Comparison of ENCODE assay signal across 4 fruit fly cellular contexts in genomic region chr3R:24143779-24144178, dm6.
TF ChIP-seq lines count a peak whose summit lies in the region.

No protein-coding gene starts in this region.

- TF ChIP-seq CTCF in whole organism, embryonic (GFP tag; optimal IDR thresholded peaks at IDR 0.05; lab: Kevin White, UChicago) = no peak

TF ChIP-seq in whole organism, embryonic, 481 proteins besides CTCF, POLR2A, EP300 and RAD21:
- TF ChIP-seq chif (GFP tag; optimal IDR thresholded peaks at IDR 0.05; lab: Kevin White, UChicago) (no peak), Drgx (GFP tag; IDR thresholded peaks at IDR 0.05; lab: Robert Waterston, UW) (peak; percentile 31; the same call in 1 of the 2 replicates), br (optimal IDR thresholded peaks at IDR 0.05; lab: Kevin White, UChicago) (no peak), bsh (GFP tag; optimal IDR thresholded peaks at IDR 0.05; lab: Kevin White, UChicago) (peak in 1 of 2 experiments; percentile 48)

TF ChIP-seq in whole organism, prepupa, 60 proteins besides CTCF, POLR2A, EP300 and RAD21 (continues in another document):
- peak; percentile 60 for TF ChIP-seq CG6276 (GFP tag; optimal IDR thresholded peaks at IDR 0.05; lab: Kevin White, UChicago)
- TF ChIP-seq CG10631 (GFP tag; optimal IDR thresholded peaks at IDR 0.05; lab: Kevin White, UChicago) = peak; percentile 61
- peak; percentile 36 to 52 for TF ChIP-seq ss (GFP tag; optimal IDR thresholded peaks at IDR 0.05; lab: Kevin White, UChicago)
- no peak for TF ChIP-seq Sox102F (GFP tag; optimal IDR thresholded peaks at IDR 0.05; lab: Kevin White, UChicago)
- no peak for TF ChIP-seq Eip93F (GFP tag; optimal IDR thresholded peaks at IDR 0.05; lab: Kevin White, UChicago)
- TF ChIP-seq OdsH (GFP tag; optimal IDR thresholded peaks at IDR 0.05; lab: Kevin White, UChicago) = peak; percentile 57
- peak; percentile 34 for TF ChIP-seq Smox (GFP tag; optimal IDR thresholded peaks at IDR 0.05; lab: Kevin White, UChicago)
- peak; percentile 69 for TF ChIP-seq CG3032 (tag; optimal IDR thresholded peaks at IDR 0.05; lab: Kevin White, UChicago)
- TF ChIP-seq CG8319 (GFP tag; optimal IDR thresholded peaks at IDR 0.05; lab: Kevin White, UChicago) = no peak
- TF ChIP-seq Ets96B (tag; optimal IDR thresholded peaks at IDR 0.05; lab: Kevin White, UChicago) = peak; percentile 58
- peak; percentile 45 for TF ChIP-seq CG31627 (GFP tag; optimal IDR thresholded peaks at IDR 0.05; lab: Kevin White, UChicago)
- TF ChIP-seq CG34406 (GFP tag; optimal IDR thresholded peaks at IDR 0.05; lab: Kevin White, UChicago) = peak; percentile 10
- no peak for TF ChIP-seq Ets21C (GFP tag; optimal IDR thresholded peaks at IDR 0.05; lab: Kevin White, UChicago)
- peak; percentile 20 for TF ChIP-seq cyc (GFP tag; optimal IDR thresholded peaks at IDR 0.05; lab: Kevin White, UChicago)
- TF ChIP-seq fd59A (GFP tag; optimal IDR thresholded peaks at IDR 0.05; lab: Kevin White, UChicago) = peak; percentile 61
- TF ChIP-seq CG9139 (GFP tag; optimal IDR thresholded peaks at IDR 0.05; lab: Kevin White, UChicago) = peak; percentile 29
- peak; percentile 49 for TF ChIP-seq pdm3 (GFP tag; optimal IDR thresholded peaks at IDR 0.05; lab: Kevin White, UChicago)
- no peak for TF ChIP-seq CG1621 (tag; optimal IDR thresholded peaks at IDR 0.05; lab: Kevin White, UChicago)
- no peak for TF ChIP-seq Lpt (GFP tag; optimal IDR thresholded peaks at IDR 0.05; lab: Kevin White, UChicago)
- no peak for TF ChIP-seq fkh (GFP tag; optimal IDR thresholded peaks at IDR 0.05; lab: Kevin White, UChicago)
- no peak for TF ChIP-seq dsx (GFP tag; optimal IDR thresholded peaks at IDR 0.05; lab: Kevin White, UChicago; ENCODE audit: poor library complexity, severe bottlenecking)
- peak; percentile 50 for TF ChIP-seq achi (GFP tag; optimal IDR thresholded peaks at IDR 0.05; lab: Kevin White, UChicago)
- TF ChIP-seq fd85E (GFP tag; optimal IDR thresholded peaks at IDR 0.05; lab: Kevin White, UChicago) = no peak
- TF ChIP-seq CG8119 (GFP tag; IDR thresholded peaks at IDR 0.05; lab: Robert Waterston, UW) = peak; percentile 64; the same call in 2 of the 3 replicates
- peak; percentile 8 for TF ChIP-seq Sox15 (GFP tag; optimal IDR thresholded peaks at IDR 0.05; lab: Kevin White, UChicago)
- peak in 1 of 2 experiments; percentile 75 for TF ChIP-seq salr (GFP tag; optimal IDR thresholded peaks at IDR 0.05; lab: Kevin White, UChicago)
- TF ChIP-seq Hr4 (GFP tag; optimal IDR thresholded peaks at IDR 0.05; lab: Kevin White, UChicago) = peak; percentile 71
- peak; percentile 67 for TF ChIP-seq spab (GFP tag; optimal IDR thresholded peaks at IDR 0.05; lab: Kevin White, UChicago)
- no peak for TF ChIP-seq Hr38 (GFP tag; optimal IDR thresholded peaks at IDR 0.05; lab: Kevin White, UChicago)

TF ChIP-seq in whole organism, pupa, 21 proteins besides CTCF, POLR2A, EP300 and RAD21:
- no peak for TF ChIP-seq gl (tag; optimal IDR thresholded peaks at IDR 0.05; lab: Kevin White, UChicago)
- no peak for TF ChIP-seq rn (GFP tag; IDR thresholded peaks at IDR 0.05; lab: Robert Waterston, UW)
- TF ChIP-seq CG8159 (tag; optimal IDR thresholded peaks at IDR 0.05; lab: Kevin White, UChicago) = peak; percentile 60
- TF ChIP-seq fd96Ca (GFP tag; IDR thresholded peaks at IDR 0.05; lab: Robert Waterston, UW) = peak; percentile 30; the same call in 1 of the 3 replicates
- TF ChIP-seq EcR (GFP tag; optimal IDR thresholded peaks at IDR 0.05; lab: Kevin White, UChicago) = no peak
- peak; percentile 64 for TF ChIP-seq CG8301 (tag; optimal IDR thresholded peaks at IDR 0.05; lab: Kevin White, UChicago)
- TF ChIP-seq CG34367 (tag; optimal IDR thresholded peaks at IDR 0.05; lab: Kevin White, UChicago) = peak; percentile 54
- TF ChIP-seq CG14655 (GFP tag; optimal IDR thresholded peaks at IDR 0.05; lab: Kevin White, UChicago) = peak; percentile 84
- TF ChIP-seq CG17806 (tag; optimal IDR thresholded peaks at IDR 0.05; lab: Kevin White, UChicago) = peak; percentile 32
- no peak for TF ChIP-seq CG4496 (GFP tag; IDR thresholded peaks at IDR 0.05; lab: Robert Waterston, UW)
- TF ChIP-seq CG9948 (tag; optimal IDR thresholded peaks at IDR 0.05; lab: Kevin White, UChicago) = peak; percentile 53
- no peak for TF ChIP-seq CG13204 (GFP tag; optimal IDR thresholded peaks at IDR 0.05; lab: Kevin White, UChicago)
- TF ChIP-seq CG15710 (tag; optimal IDR thresholded peaks at IDR 0.05; lab: Kevin White, UChicago) = peak; percentile 53
- TF ChIP-seq CG12605 (GFP tag; IDR thresholded peaks at IDR 0.05; lab: Robert Waterston, UW) = no peak
- TF ChIP-seq Ets98B (GFP tag; IDR thresholded peaks at IDR 0.05; lab: Robert Waterston, UW) = no peak
- TF ChIP-seq CG32121 (GFP tag; IDR thresholded peaks at IDR 0.05; lab: Robert Waterston, UW) = no peak
- peak; percentile 67 for TF ChIP-seq Pif1B (GFP tag; optimal IDR thresholded peaks at IDR 0.05; lab: Kevin White, UChicago)
- no peak for TF ChIP-seq CG10348 (GFP tag; IDR thresholded peaks at IDR 0.05; lab: Robert Waterston, UW)
- peak; percentile 68 for TF ChIP-seq Pif1A (GFP tag; optimal IDR thresholded peaks at IDR 0.05; lab: Kevin White, UChicago)
- no peak for TF ChIP-seq D1 (tag; optimal IDR thresholded peaks at IDR 0.05; lab: Kevin White, UChicago)
- TF ChIP-seq Snoo (tag; optimal IDR thresholded peaks at IDR 0.05; lab: Kevin White, UChicago) = peak; percentile 26
TF ChIP-seq in whole organism, pupa: peak in this region for 11.

TF ChIP-seq in whole organism, wandering third instar larva, 38 proteins besides CTCF, POLR2A, EP300 and RAD21:
- TF ChIP-seq HLH106 (tag; optimal IDR thresholded peaks at IDR 0.05; lab: Kevin White, UChicago) = peak; percentile 15
- no peak for TF ChIP-seq brk (GFP tag; optimal IDR thresholded peaks at IDR 0.05; lab: Kevin White, UChicago)
- TF ChIP-seq Sp1 (GFP tag; optimal IDR thresholded peaks at IDR 0.05; lab: Kevin White, UChicago) = peak; percentile 57
- peak; percentile 27 for TF ChIP-seq OdsH (GFP tag; optimal IDR thresholded peaks at IDR 0.05; lab: Kevin White, UChicago)
- TF ChIP-seq woc (GFP tag; optimal IDR thresholded peaks at IDR 0.05; lab: Kevin White, UChicago) = peak; percentile 38
- TF ChIP-seq ey (GFP tag; optimal IDR thresholded peaks at IDR 0.05; lab: Kevin White, UChicago) = peak; percentile 31
- TF ChIP-seq Hnf4 (GFP tag; optimal IDR thresholded peaks at IDR 0.05; lab: Kevin White, UChicago) = peak; percentile 4
- peak; percentile 33 for TF ChIP-seq h (GFP tag; optimal IDR thresholded peaks at IDR 0.05; lab: Kevin White, UChicago)
- no peak for TF ChIP-seq GATAd (GFP tag; optimal IDR thresholded peaks at IDR 0.05; lab: Kevin White, UChicago)
- TF ChIP-seq rgr (GFP tag; optimal IDR thresholded peaks at IDR 0.05; lab: Kevin White, UChicago) = peak; percentile 16
- no peak for TF ChIP-seq Abd-B (GFP tag; optimal IDR thresholded peaks at IDR 0.05; lab: Kevin White, UChicago)
- peak in 1 of 2 experiments; percentile 55 for TF ChIP-seq foxo (GFP tag; optimal IDR thresholded peaks at IDR 0.05; lab: Kevin White, UChicago)
- TF ChIP-seq CG32264 (GFP tag; optimal IDR thresholded peaks at IDR 0.05; lab: Kevin White, UChicago) = no peak
- no peak for TF ChIP-seq Hr78 (GFP tag; optimal IDR thresholded peaks at IDR 0.05; lab: Kevin White, UChicago)
- TF ChIP-seq br (GFP tag; optimal IDR thresholded peaks at IDR 0.05; lab: Kevin White, UChicago) = peak; percentile 27

Comparison
In these comparisons a context has a peak if more than half of its experiments do, and no peak if none do; other contexts are left out.
1. Of the 7 proteins assayed by ChIP-seq in both whole organism, embryonic and whole organism, prepupa: peak only in whole organism, embryonic: none; only in whole organism, prepupa: Hr39; in both: none; in neither: 6.